Fruit fly (Drosophila melanogaster) whole organism, adult: ENCODE data around the gene CG43208.

Experiments used
- CG11617 ChIP-seq: fragments of 200-800 bp; sonication (Bioruptor generic); optimal IDR thresholded peaks from 2 replicates; lab custom pipeline; 2017; ENCODE audit warnings: mild to moderate bottlenecking, missing biosample characterization, missing genetic modification reagents, missing genetic modification characterization
- CG1620 ChIP-seq: fragments of 200-800 bp; sonication (Bioruptor generic); optimal IDR thresholded peaks from 2 replicates; lab custom pipeline; 2016; ENCODE audit warnings: missing biosample characterization, missing genetic modification characterization
- CG33017 ChIP-seq: fragments of 200-800 bp; sonication (Bioruptor generic); optimal IDR thresholded peaks from 2 replicates; lab custom pipeline; 2018; ENCODE audit warnings: missing biosample characterization, mild to moderate bottlenecking, missing genetic modification characterization, moderate library complexity
- CG7045 ChIP-seq: fragments of 200-800 bp; sonication (Bioruptor generic); optimal IDR thresholded peaks from 2 replicates; lab custom pipeline; 2017; ENCODE audit warnings: missing biosample characterization, mild to moderate bottlenecking, missing genetic modification characterization
- CG7101 ChIP-seq: fragments of 200-800 bp; sonication (Bioruptor generic); optimal IDR thresholded peaks from 2 replicates; lab custom pipeline; 2018; ENCODE audit warnings: missing biosample characterization, mild to moderate bottlenecking, missing genetic modification characterization, moderate library complexity
- Clk ChIP-seq: fragments of 200-800 bp; sonication (Bioruptor generic); optimal IDR thresholded peaks from 2 replicates; lab custom pipeline; 2017; ENCODE audit warnings: missing biosample characterization, missing genetic modification characterization
- Hr96 ChIP-seq: fragments of 200-800 bp; sonication (Bioruptor generic); optimal IDR thresholded peaks from 2 replicates; lab custom pipeline; 2016; ENCODE audit warnings: missing biosample characterization, missing genetic modification characterization
- cic ChIP-seq: fragments of 200-800 bp; sonication (Bioruptor generic); optimal IDR thresholded peaks from 2 replicates; lab custom pipeline; 2017; ENCODE audit warnings: missing biosample characterization, mild to moderate bottlenecking, missing genetic modification characterization, moderate library complexity
- cnc ChIP-seq, 2 experiments: fragments of >200 bp; optimal IDR thresholded peaks; 2 replicates each; lab custom pipeline; 2017
- kay ChIP-seq: fragments of 200-800 bp; sonication (Bioruptor generic); peaks from one replicate; lab custom pipeline; 2016; ENCODE audit warnings: missing biosample characterization, missing genetic modification characterization, borderline replicate concordance
- ovo ChIP-seq: fragments of 200-800 bp; sonication (Bioruptor generic); optimal IDR thresholded peaks from 2 replicates; lab custom pipeline; 2016; ENCODE audit warnings: missing biosample characterization, missing genetic modification characterization
- pad ChIP-seq: fragments of 200-800 bp; sonication (Bioruptor generic); optimal IDR thresholded peaks from 3 replicates; lab custom pipeline; 2017; ENCODE audit warnings: missing biosample characterization, missing genetic modification characterization, mild to moderate bottlenecking, moderate library complexity, missing genetic modification reagents
- toe ChIP-seq: fragments of 200-800 bp; sonication (Bioruptor generic); optimal IDR thresholded peaks from 2 replicates; lab custom pipeline; 2016; ENCODE audit warnings: missing biosample characterization, missing genetic modification characterization

dm6 chr3R:13271758-13272157 is 31.5 kb upstream of the CG43208 start, which contains the start of gene TBC1D5:
- no peak for TF ChIP-seq Hr96 (GFP tag; lab: Kevin White, UChicago)
- no peak for TF ChIP-seq ovo (GFP tag; lab: Kevin White, UChicago)
- no peak for TF ChIP-seq cic (GFP tag; lab: Kevin White, UChicago)
- TF ChIP-seq kay (GFP tag; lab: Kevin White, UChicago), result no peak
- TF ChIP-seq cnc (optimal IDR thresholded peaks at IDR 0.05; lab: Kevin White, UChicago), result no peak
- no peak for TF ChIP-seq CG1620 (GFP tag; lab: Kevin White, UChicago)
- TF ChIP-seq CG7045 (GFP tag; lab: Kevin White, UChicago), result no peak
- no peak for TF ChIP-seq pad (GFP tag; lab: Kevin White, UChicago)
- no peak for TF ChIP-seq CG7101 (tag; lab: Kevin White, UChicago)
- no peak for TF ChIP-seq toe (GFP tag; lab: Kevin White, UChicago)
- no peak for TF ChIP-seq CG11617 (GFP tag; lab: Kevin White, UChicago)
- no peak for TF ChIP-seq Clk (GFP tag; lab: Kevin White, UChicago)
- no peak for TF ChIP-seq CG33017
